Worm (Caenorhabditis elegans) whole organism, L1 larva: Measurements from ENCODE around the gene rpoa-1.

ENCODE experiments used
- C16A3.4 ChIP-seq: fragments of 150-350 bp; optimal IDR thresholded peaks from 2 replicates; lab custom pipeline; 2014; ENCODE audit warnings: missing biosample characterization, missing genetic modification characterization
- F16B12.6 ChIP-seq: fragments of 150-350 bp; optimal IDR thresholded peaks from 2 replicates; lab custom pipeline; 2014; ENCODE audit warnings: missing biosample characterization, missing genetic modification characterization
- Y116A8C.19 ChIP-seq: sonication (generic microtip); optimal IDR thresholded peaks from 2 replicates; lab custom pipeline; 2016; ENCODE audit warnings: missing compliant biosample characterization, missing genetic modification characterization, borderline replicate concordance
- aha-1 ChIP-seq: fragments of 150-350 bp; optimal IDR thresholded peaks from 2 replicates; lab custom pipeline; 2014; ENCODE audit warnings: missing biosample characterization, missing genetic modification characterization
- alr-1 ChIP-seq: fragments of 200-800 bp; sonication (Bioruptor generic); optimal IDR thresholded peaks from 2 replicates; lab custom pipeline; 2018; ENCODE audit warnings: borderline replicate concordance, mild to moderate bottlenecking, missing genetic modification characterization, missing compliant biosample characterization
- aly-2 ChIP-seq: fragments of 150-350 bp; optimal IDR thresholded peaks from 2 replicates; lab custom pipeline; 2014; ENCODE audit warnings: missing biosample characterization, missing genetic modification characterization
- ama-1 ChIP-seq: fragments of 150-350 bp; optimal IDR thresholded peaks from 2 replicates; lab custom pipeline; 2014
- blmp-1 ChIP-seq: fragments of 150-350 bp; optimal IDR thresholded peaks from 2 replicates; lab custom pipeline; 2014; ENCODE audit warnings: missing biosample characterization, missing genetic modification characterization
- ceh-88 ChIP-seq: fragments of 200-800 bp; sonication (Bioruptor generic); IDR thresholded peaks from 2 replicates; pipeline ENCODE4 v1.3.6; 2022; ENCODE audit warnings: missing genetic modification characterization, missing compliant biosample characterization
- ces-1 ChIP-seq: fragments of 150-350 bp; optimal IDR thresholded peaks from 2 replicates; lab custom pipeline; 2014; ENCODE audit warnings: missing biosample characterization, missing genetic modification reagents, missing genetic modification characterization
- efl-1 ChIP-seq, 4 experiments: fragments of 150-350 bp; optimal IDR thresholded peaks in 3 of 4; peaks in 1 of 4; 1 replicate in 1 of 4; 2 replicates in 3 of 4; lab custom pipeline; 2014; ENCODE audit warnings: missing biosample characterization in 2 of 4, missing genetic modification characterization in 2 of 4, missing genetic modification reagents in 2 of 4
- efl-3 ChIP-seq: fragments of 200-800 bp; sonication (Bioruptor generic); optimal IDR thresholded peaks from 2 replicates; lab custom pipeline; 2018; ENCODE audit warnings: mild to moderate bottlenecking, missing genetic modification characterization, missing compliant biosample characterization
- elt-2 ChIP-seq: sonication (generic microtip); optimal IDR thresholded peaks from 2 replicates; lab custom pipeline; 2016; ENCODE audit warnings: missing genetic modification characterization, mild to moderate bottlenecking, inconsistent platforms, missing compliant biosample characterization, missing genetic modification reagents
- elt-3 ChIP-seq, 6 experiments: fragments of 150-350 bp in 1 of 6; sonication (generic microtip); optimal IDR thresholded peaks; 2 replicates each; lab custom pipeline; 2017 to 2018; ENCODE audit warnings: missing biosample characterization in 6 of 6, missing genetic modification characterization in 6 of 6, inconsistent platforms in 1 of 6
- fkh-8 ChIP-seq: sonication (generic microtip); optimal IDR thresholded peaks from 2 replicates; lab custom pipeline; 2016; ENCODE audit warnings: mild to moderate bottlenecking, missing genetic modification characterization, missing compliant biosample characterization
- grh-1 ChIP-seq: fragments of 200-800 bp; sonication (Bioruptor generic); IDR thresholded peaks from 2 replicates; pipeline ENCODE4 v1.3.6; 2022; ENCODE audit warnings: missing genetic modification reagents, missing genetic modification characterization, missing compliant biosample characterization
- hpl-2 ChIP-seq: fragments of 150-350 bp; optimal IDR thresholded peaks from 2 replicates; lab custom pipeline; 2014; ENCODE audit warnings: missing biosample characterization, missing genetic modification reagents, missing genetic modification characterization
- lin-14 ChIP-seq: fragments of 200-800 bp; sonication (Bioruptor generic); optimal IDR thresholded peaks from 2 replicates; lab custom pipeline; 2018; ENCODE audit warnings: mild to moderate bottlenecking, missing genetic modification characterization, moderate library complexity, missing compliant biosample characterization
- lin-35 ChIP-seq, 2 experiments: fragments of 150-350 bp; optimal IDR thresholded peaks; 2 replicates each; lab custom pipeline; 2014; ENCODE audit warnings: missing biosample characterization in 2 of 2, missing genetic modification characterization in 2 of 2, missing genetic modification reagents in 2 of 2
- lin-39 ChIP-seq: fragments of 150-350 bp; optimal IDR thresholded peaks from 2 replicates; lab custom pipeline; 2014; ENCODE audit warnings: missing biosample characterization, missing genetic modification reagents, missing genetic modification characterization
- lsy-2 ChIP-seq, 2 experiments: fragments of 150-350 bp; optimal IDR thresholded peaks; 2 replicates each; lab custom pipeline; 2014; ENCODE audit warnings: missing biosample characterization in 2 of 2, missing genetic modification characterization in 2 of 2
- mdl-1 ChIP-seq, 2 experiments: fragments of 150-350 bp; optimal IDR thresholded peaks; 2 replicates each; lab custom pipeline; 2014 to 2017; ENCODE audit warnings: missing biosample characterization in 2 of 2, missing genetic modification characterization in 2 of 2, inconsistent platforms in 1 of 2
- nhr-19 ChIP-seq: fragments of 200-800 bp; sonication (Bioruptor generic); conservative IDR thresholded peaks from 2 replicates; pipeline ENCODE4 v1.3.6; 2022; ENCODE audit warnings: missing genetic modification characterization, missing compliant biosample characterization
- nhr-20 ChIP-seq: sonication (generic microtip); optimal IDR thresholded peaks from 2 replicates; lab custom pipeline; 2016; ENCODE audit warnings: mild to moderate bottlenecking, missing genetic modification characterization, missing compliant biosample characterization
- nhr-28 ChIP-seq: fragments of 150-350 bp; optimal IDR thresholded peaks from 2 replicates; lab custom pipeline; 2014; ENCODE audit warnings: missing biosample characterization, missing genetic modification characterization
- nhr-47 ChIP-seq: sonication (generic microtip); optimal IDR thresholded peaks from 2 replicates; lab custom pipeline; 2016; ENCODE audit warnings: mild to moderate bottlenecking, missing genetic modification characterization, moderate library complexity, missing compliant biosample characterization
- nhr-71 ChIP-seq: sonication (generic microtip); optimal IDR thresholded peaks from 2 replicates; lab custom pipeline; 2016; ENCODE audit warnings: mild to moderate bottlenecking, missing genetic modification characterization, moderate library complexity, missing compliant biosample characterization
- nhr-76 ChIP-seq: sonication (generic microtip); optimal IDR thresholded peaks from 2 replicates; lab custom pipeline; 2017; ENCODE audit warnings: missing biosample characterization, missing genetic modification characterization
- nhr-77 ChIP-seq: fragments of 150-350 bp; optimal IDR thresholded peaks from 2 replicates; lab custom pipeline; 2014; ENCODE audit warnings: missing biosample characterization, missing genetic modification characterization
- nhr-85 ChIP-seq: sonication (generic microtip); peaks from one replicate; lab custom pipeline; 2016; ENCODE audit warnings: missing genetic modification characterization, inconsistent platforms, missing compliant biosample characterization
- nhr-90 ChIP-seq: sonication (generic microtip); optimal IDR thresholded peaks from 2 replicates; lab custom pipeline; 2016; ENCODE audit warnings: mild to moderate bottlenecking, missing genetic modification characterization, missing compliant biosample characterization; ENCODE audit not compliant: poor library complexity
- pax-3 ChIP-seq: fragments of 200-800 bp; sonication (Bioruptor generic); optimal IDR thresholded peaks from 2 replicates; lab custom pipeline; 2018; ENCODE audit warnings: mild to moderate bottlenecking, missing genetic modification characterization, moderate library complexity, missing compliant biosample characterization
- rnt-1 ChIP-seq: sonication (generic microtip); optimal IDR thresholded peaks from 2 replicates; lab custom pipeline; 2016; ENCODE audit warnings: mild to moderate bottlenecking, missing genetic modification characterization, moderate library complexity, missing compliant biosample characterization
- snu-23 ChIP-seq: sonication (generic microtip); optimal IDR thresholded peaks from 2 replicates; lab custom pipeline; 2016; ENCODE audit warnings: missing genetic modification characterization, missing compliant biosample characterization
- sox-4 ChIP-seq: sonication (generic microtip); optimal IDR thresholded peaks from 2 replicates; lab custom pipeline; 2016; ENCODE audit warnings: missing genetic modification characterization, missing compliant biosample characterization
- sptf-1 ChIP-seq: fragments of 150-350 bp; optimal IDR thresholded peaks from 2 replicates; lab custom pipeline; 2014; ENCODE audit warnings: missing biosample characterization, missing genetic modification characterization
- sup-37 ChIP-seq: fragments of 200-800 bp; sonication (Bioruptor generic); optimal IDR thresholded peaks from 2 replicates; lab custom pipeline; 2018; ENCODE audit warnings: mild to moderate bottlenecking, missing genetic modification characterization, missing compliant biosample characterization
- swsn-7 ChIP-seq: sonication (generic microtip); optimal IDR thresholded peaks from 2 replicates; lab custom pipeline; 2016; ENCODE audit warnings: missing genetic modification characterization, missing compliant biosample characterization
- tbx-2 ChIP-seq: sonication (generic microtip); optimal IDR thresholded peaks from 2 replicates; lab custom pipeline; 2016; ENCODE audit warnings: missing genetic modification characterization, missing compliant biosample characterization
- tlp-1 ChIP-seq: fragments of 150-350 bp; optimal IDR thresholded peaks from 2 replicates; lab custom pipeline; 2014; ENCODE audit warnings: missing biosample characterization, missing genetic modification characterization
- unc-130 ChIP-seq: fragments of 150-350 bp; optimal IDR thresholded peaks from 2 replicates; lab custom pipeline; 2017; ENCODE audit warnings: missing biosample characterization, missing genetic modification characterization, inconsistent platforms
- unc-30 ChIP-seq: sonication (generic microtip); optimal IDR thresholded peaks from 2 replicates; lab custom pipeline; 2017; ENCODE audit warnings: missing biosample characterization, missing genetic modification characterization
- unc-62 ChIP-seq: fragments of 150-350 bp; optimal IDR thresholded peaks from 2 replicates; lab custom pipeline; 2014; ENCODE audit warnings: missing biosample characterization, missing genetic modification reagents, missing genetic modification characterization
- vab-15 ChIP-seq: sonication (generic microtip); optimal IDR thresholded peaks from 2 replicates; lab custom pipeline; 2017; ENCODE audit warnings: missing genotype, mild to moderate bottlenecking, missing genetic modification characterization, missing compliant biosample characterization
- xbp-1 ChIP-seq: sonication (generic microtip); optimal IDR thresholded peaks from 2 replicates; lab custom pipeline; 2016; ENCODE audit warnings: missing genetic modification characterization, missing compliant biosample characterization
- zip-4 ChIP-seq: fragments of 200-800 bp; sonication (Bioruptor generic); optimal IDR thresholded peaks from 2 replicates; lab custom pipeline; 2018; ENCODE audit warnings: mild to moderate bottlenecking, missing genetic modification characterization, moderate library complexity, missing compliant biosample characterization
- ztf-11 ChIP-seq, 2 experiments: sonication (generic microtip); optimal IDR thresholded peaks; 2 replicates each; lab custom pipeline; 2016 to 2017; ENCODE audit warnings: missing genetic modification characterization in 2 of 2, missing biosample characterization in 1 of 2, missing compliant biosample characterization in 1 of 2
- ztf-4 ChIP-seq: fragments of 150-350 bp; optimal IDR thresholded peaks from 2 replicates; lab custom pipeline; 2014; ENCODE audit warnings: missing biosample characterization, missing genetic modification characterization

rpoa-1 gene

ce11 chrII:13678555-13679119 lies 16.0 kb downstream of the rpoa-1 start:
- TF ChIP-seq Y116A8C.19 (no peak), ztf-4 (tag; lab: Kevin White, UChicago) (no peak), ama-1 (lab: Kevin White, UChicago) (no peak), zip-4 (GFP tag; lab: Kevin White, UChicago) (no peak), xbp-1 (tag; lab: Kevin White, UChicago) (no peak), efl-1 (optimal IDR thresholded peaks at IDR 0.05; lab: Kevin White, UChicago) (no peak), efl-1 (GFP tag; optimal IDR thresholded peaks at IDR 0.05 in 1 of 2; lab: Kevin White, UChicago) (peak in 1 of 2 experiments; percentile 20), swsn-7 (no peak), sup-37 (no peak), tbx-2 (peak; percentile 70), nhr-19 (peak; percentile 51; the same call in 1 of the 2 replicates), C16A3.4 (no peak), lsy-2 (tag; optimal IDR thresholded peaks at IDR 0.05; lab: Kevin White, UChicago) (peak in 1 of 2 experiments; percentile 65), snu-23 (GFP tag; lab: Kevin White, UChicago) (peak; percentile 63), nhr-28 (tag; lab: Kevin White, UChicago) (no peak), aha-1 (no peak), nhr-20 (peak; percentile 74), nhr-71 (tag; lab: Kevin White, UChicago) (peak; percentile 79), nhr-85 (tag; lab: Kevin White, UChicago) (peak; percentile 98), nhr-90 (peak; percentile 64), unc-30 (no peak), grh-1 (GFP tag; lab: Robert Waterston, UW) (peak; percentile 44; the same call in 1 of the 2 replicates), nhr-47 (peak; percentile 40), pax-3 (tag; lab: Kevin White, UChicago) (no peak), elt-3 (tag; optimal IDR thresholded peaks at IDR 0.05; lab: Kevin White, UChicago) (peak in 5 of 6 experiments; percentile 19 to 60 (median 41)), rnt-1 (tag; lab: Kevin White, UChicago) (no peak), alr-1 (no peak), hpl-2 (GFP tag; lab: Kevin White, UChicago) (no peak), blmp-1 (peak; percentile 57), ces-1 (GFP tag; lab: Kevin White, UChicago) (no peak), ceh-88 (GFP tag; lab: Robert Waterston, UW) (no peak), elt-2 (tag; lab: Kevin White, UChicago) (no peak), unc-62 (no peak), lin-35 (GFP tag; optimal IDR thresholded peaks at IDR 0.05; lab: Kevin White, UChicago) (peak in 1 of 2 experiments; percentile 54), lin-14 (GFP tag; lab: Kevin White, UChicago) (peak; percentile 67), mdl-1 (tag; optimal IDR thresholded peaks at IDR 0.05; lab: Kevin White, UChicago) (peak in 1 of 2 experiments; percentile 25)

ce11 chrII:13677927-13678326 lies 16.7 kb downstream of the rpoa-1 start:
- TF ChIP-seq aha-1 = no peak
- no peak for TF ChIP-seq pax-3 (tag; lab: Kevin White, UChicago)
- TF ChIP-seq vab-15 (tag; lab: Kevin White, UChicago) = no peak
- no peak for TF ChIP-seq tlp-1 (tag; lab: Kevin White, UChicago)
- no peak for TF ChIP-seq nhr-76 (tag; lab: Kevin White, UChicago)
- no peak for TF ChIP-seq sptf-1 (tag; lab: Kevin White, UChicago)
- no peak for TF ChIP-seq ztf-11 (tag; optimal IDR thresholded peaks at IDR 0.05; lab: Kevin White, UChicago)
- TF ChIP-seq efl-3 (GFP tag; lab: Kevin White, UChicago) = no peak
- TF ChIP-seq nhr-77 = no peak
- no peak for TF ChIP-seq aly-2
- no peak for TF ChIP-seq unc-30
- no peak for TF ChIP-seq F16B12.6 (tag; lab: Kevin White, UChicago)
- no peak for TF ChIP-seq snu-23 (GFP tag; lab: Kevin White, UChicago)
- TF ChIP-seq unc-130 (tag; lab: Kevin White, UChicago) = no peak
- TF ChIP-seq sox-4 (tag; lab: Kevin White, UChicago) = no peak
- TF ChIP-seq lin-39 (tag; lab: Kevin White, UChicago) = no peak
- TF ChIP-seq fkh-8 (tag; lab: Kevin White, UChicago) = no peak
- TF ChIP-seq nhr-90 = no peak
